Worm (Caenorhabditis elegans) whole organism, late embryonic: ENCODE results near the gene T21C9.6.

Experiments used
- ceh-30 ChIP-seq: fragments of 150-350 bp; optimal IDR thresholded peaks from 2 replicates; lab custom pipeline; 2014; ENCODE audit warnings: missing biosample characterization, missing genetic modification characterization
- fkh-10 ChIP-seq: fragments of 150-350 bp; optimal IDR thresholded peaks from 2 replicates; lab custom pipeline; 2014; ENCODE audit warnings: missing biosample characterization, missing genetic modification reagents, missing genetic modification characterization
- gmeb-2 ChIP-seq: sonication (generic microtip); optimal IDR thresholded peaks from 2 replicates; lab custom pipeline; 2016; ENCODE audit warnings: missing genetic modification characterization, inconsistent platforms, missing compliant biosample characterization
- hlh-6 ChIP-seq: sonication (generic microtip); optimal IDR thresholded peaks from 2 replicates; lab custom pipeline; 2016; ENCODE audit warnings: missing genotype, missing genetic modification characterization, missing compliant biosample characterization
- nhr-11 ChIP-seq: fragments of 150-350 bp; optimal IDR thresholded peaks from 2 replicates; lab custom pipeline; 2014; ENCODE audit warnings: missing biosample characterization, missing genetic modification characterization
- pax-1 ChIP-seq: fragments of 150-350 bp; optimal IDR thresholded peaks from 2 replicates; lab custom pipeline; 2014; ENCODE audit warnings: missing biosample characterization, missing genetic modification characterization
- pqm-1 ChIP-seq: sonication (generic microtip); optimal IDR thresholded peaks from 2 replicates; lab custom pipeline; 2016; ENCODE audit warnings: missing genetic modification characterization, missing compliant biosample characterization
- unc-55 ChIP-seq: sonication (generic microtip); optimal IDR thresholded peaks from 2 replicates; lab custom pipeline; 2017; ENCODE audit warnings: missing biosample characterization, missing genetic modification reagents, missing genetic modification characterization

- TF ChIP-seq hlh-6 (tag; lab: Kevin White, UChicago) (no peak), fkh-10 (no peak), ceh-30 (tag; lab: Kevin White, UChicago) (no peak), gmeb-2 (tag; lab: Kevin White, UChicago) (no peak), unc-55 (GFP tag; lab: Kevin White, UChicago) (no peak), pqm-1 (tag; lab: Kevin White, UChicago) (no peak), nhr-11 (tag; lab: Kevin White, UChicago) (no peak), pax-1 (no peak)
Observed at ce11 chrV:10564830-10565365, 16.8 kb upstream of the T21C9.6 start, which contains the start of gene cat-4.
